Worm (Caenorhabditis elegans) whole organism, midembryonic: ENCODE results near the gene T12B3.3.

ENCODE experiments used
- T22C8.4 ChIP-seq: fragments of 200-800 bp; sonication (Bioruptor generic); IDR thresholded peaks from 2 replicates; pipeline ENCODE4 v1.3.6; 2022; ENCODE audit warnings: missing genetic modification characterization, missing compliant biosample characterization
- cog-1 ChIP-seq: sonication (generic microtip); optimal IDR thresholded peaks from 2 replicates; lab custom pipeline; 2016; ENCODE audit warnings: missing genetic modification characterization, missing compliant biosample characterization
- flt-1 ChIP-seq: fragments of 200-800 bp; sonication (Bioruptor generic); IDR thresholded peaks from 2 replicates; pipeline ENCODE4 v1.3.6; 2022; ENCODE audit warnings: missing genetic modification characterization, missing compliant biosample characterization
- klf-2 ChIP-seq: fragments of 200-800 bp; sonication (Bioruptor generic); conservative IDR thresholded peaks from 2 replicates; pipeline ENCODE4 v1.3.6; 2022; ENCODE audit warnings: missing genetic modification reagents, missing genetic modification characterization, missing compliant biosample characterization
- med-1 ChIP-seq: sonication (generic microtip); optimal IDR thresholded peaks from 2 replicates; lab custom pipeline; 2017; ENCODE audit warnings: missing genetic modification characterization, mild to moderate bottlenecking, missing compliant biosample characterization, antibody characterized with exemption, missing genetic modification reagents; ENCODE audit not compliant: insufficient read depth
- ref-1 ChIP-seq: fragments of 200-800 bp; sonication (Bioruptor generic); conservative IDR thresholded peaks from 2 replicates; pipeline ENCODE4 v1.3.6; 2022; ENCODE audit warnings: missing genetic modification reagents, missing genetic modification characterization, missing compliant biosample characterization
- tab-1 ChIP-seq: fragments of 200-800 bp; sonication (Bioruptor generic); IDR thresholded peaks from 2 replicates; pipeline ENCODE4 v1.3.6; 2022; ENCODE audit warnings: missing genetic modification characterization, missing compliant biosample characterization
- ztf-23 ChIP-seq: fragments of 200-800 bp; sonication (Bioruptor generic); IDR thresholded peaks from 2 replicates; pipeline ENCODE4 v1.3.6; 2022; ENCODE audit warnings: missing genetic modification reagents, missing genetic modification characterization, missing compliant biosample characterization
- ztf-29 ChIP-seq: fragments of 200-800 bp; sonication (Bioruptor generic); IDR thresholded peaks from 2 replicates; pipeline ENCODE4 v1.3.6; 2022; ENCODE audit warnings: missing genetic modification reagents, missing genetic modification characterization, missing compliant biosample characterization

T12B3.3 gene

ce11 chrIV:7400502-7401118, 25.7 kb downstream of the T12B3.3 start:
- no peak for TF ChIP-seq flt-1
- no peak for TF ChIP-seq cog-1 (tag; lab: Kevin White, UChicago)
- TF ChIP-seq ztf-29 (GFP tag; lab: Robert Waterston, UW): no peak
- no peak for TF ChIP-seq klf-2
- TF ChIP-seq ref-1: no peak
- no peak for TF ChIP-seq T22C8.4 (GFP tag; lab: Robert Waterston, UW)
- TF ChIP-seq tab-1 (GFP tag; lab: Robert Waterston, UW): no peak
- no peak for TF ChIP-seq med-1 (GFP tag; lab: Kevin White, UChicago)
- no peak for TF ChIP-seq ztf-23 (GFP tag; lab: Robert Waterston, UW)

- TF ChIP-seq ztf-23 (GFP tag; lab: Robert Waterston, UW): no peak
- peak; percentile 81 for TF ChIP-seq T22C8.4 (GFP tag; lab: Robert Waterston, UW)
- no peak for TF ChIP-seq med-1 (GFP tag; lab: Kevin White, UChicago)
- TF ChIP-seq ztf-29 (GFP tag; lab: Robert Waterston, UW): no peak
- no peak for TF ChIP-seq tab-1 (GFP tag; lab: Robert Waterston, UW)
- no peak for TF ChIP-seq ref-1
- TF ChIP-seq cog-1 (tag; lab: Kevin White, UChicago): peak; percentile 36
- TF ChIP-seq flt-1: no peak
- no peak for TF ChIP-seq klf-2
Observed at ce11 chrIV:7402077-7402476, 27.1 kb downstream of the T12B3.3 start.

- no peak for TF ChIP-seq med-1 (GFP tag; lab: Kevin White, UChicago)
- no peak for TF ChIP-seq flt-1
- no peak for TF ChIP-seq tab-1 (GFP tag; lab: Robert Waterston, UW)
- TF ChIP-seq ref-1: no peak
- TF ChIP-seq ztf-29 (GFP tag; lab: Robert Waterston, UW): no peak
- no peak for TF ChIP-seq ztf-23 (GFP tag; lab: Robert Waterston, UW)
- no peak for TF ChIP-seq cog-1 (tag; lab: Kevin White, UChicago)
- no peak for TF ChIP-seq klf-2
Observed at ce11 chrIV:7403422-7403821, 28.5 kb downstream of the T12B3.3 start.

DNA sequence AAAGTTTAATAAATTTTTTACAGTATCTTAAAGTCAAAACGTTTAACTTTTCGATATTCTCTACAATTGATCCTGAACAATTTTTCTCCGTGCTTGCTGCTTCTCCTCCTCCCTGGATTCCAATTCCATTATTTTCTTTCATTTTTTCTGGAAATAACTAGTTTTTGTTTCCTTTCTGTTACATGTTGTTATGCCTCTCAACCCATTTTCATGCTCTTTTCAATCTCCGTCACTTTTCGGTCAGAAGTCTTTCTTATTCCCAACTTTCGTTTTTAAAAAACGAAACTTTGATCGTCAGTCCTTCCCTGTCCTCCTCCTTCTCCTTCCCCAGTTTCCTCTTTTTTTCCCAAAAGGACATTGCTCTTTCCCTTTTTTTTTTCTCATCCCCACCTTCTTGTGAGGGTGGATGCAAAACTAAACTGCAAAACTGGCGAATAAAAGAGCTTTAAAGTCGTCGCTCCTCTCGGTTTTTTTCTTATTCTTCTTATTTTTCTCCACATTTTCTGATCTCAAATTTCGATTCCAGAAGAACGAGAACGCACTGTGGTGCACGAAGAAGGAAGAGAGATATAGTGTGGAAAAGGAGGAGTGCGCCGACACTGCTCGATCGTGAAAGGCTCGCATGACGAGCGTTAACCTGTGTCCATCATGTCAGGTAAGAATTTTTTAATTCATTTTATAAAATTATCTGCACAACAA, 30.1 kb downstream of the T12B3.3 start, which contains the start of the genes C48A7.16 and egl-19:
TSS of gene C48A7.16 (plus strand) at position 544 of the 699 bp plus-strand sequence.
TSS of gene egl-19 (plus strand) at position 649 of the 699 bp plus-strand sequence.
- no peak for TF ChIP-seq T22C8.4 (GFP tag; lab: Robert Waterston, UW)
- TF ChIP-seq ztf-29 (GFP tag; lab: Robert Waterston, UW): no peak
- TF ChIP-seq flt-1: no peak
- TF ChIP-seq cog-1 (tag; lab: Kevin White, UChicago): no peak
- no peak for TF ChIP-seq med-1 (GFP tag; lab: Kevin White, UChicago)

ce11 chrIV:7406690-7407089, 31.7 kb downstream of the T12B3.3 start:
- TF ChIP-seq T22C8.4 (GFP tag; lab: Robert Waterston, UW): no peak
- TF ChIP-seq ref-1: no peak
- TF ChIP-seq ztf-23 (GFP tag; lab: Robert Waterston, UW): no peak
- TF ChIP-seq cog-1 (tag; lab: Kevin White, UChicago): no peak
- TF ChIP-seq klf-2: no peak
- TF ChIP-seq ztf-29 (GFP tag; lab: Robert Waterston, UW): no peak
- TF ChIP-seq med-1 (GFP tag; lab: Kevin White, UChicago): no peak
- TF ChIP-seq tab-1 (GFP tag; lab: Robert Waterston, UW): no peak
- no peak for TF ChIP-seq flt-1

- no peak for TF ChIP-seq flt-1
- no peak for TF ChIP-seq med-1 (GFP tag; lab: Kevin White, UChicago)
- no peak for TF ChIP-seq ref-1
- no peak for TF ChIP-seq T22C8.4 (GFP tag; lab: Robert Waterston, UW)
- TF ChIP-seq ztf-29 (GFP tag; lab: Robert Waterston, UW): no peak
- TF ChIP-seq klf-2: no peak
- TF ChIP-seq ztf-23 (GFP tag; lab: Robert Waterston, UW): no peak
- TF ChIP-seq cog-1 (tag; lab: Kevin White, UChicago): no peak
- TF ChIP-seq tab-1 (GFP tag; lab: Robert Waterston, UW): no peak
Observed at ce11 chrIV:7407301-7407700, 32.4 kb downstream of the T12B3.3 start.

DNA sequence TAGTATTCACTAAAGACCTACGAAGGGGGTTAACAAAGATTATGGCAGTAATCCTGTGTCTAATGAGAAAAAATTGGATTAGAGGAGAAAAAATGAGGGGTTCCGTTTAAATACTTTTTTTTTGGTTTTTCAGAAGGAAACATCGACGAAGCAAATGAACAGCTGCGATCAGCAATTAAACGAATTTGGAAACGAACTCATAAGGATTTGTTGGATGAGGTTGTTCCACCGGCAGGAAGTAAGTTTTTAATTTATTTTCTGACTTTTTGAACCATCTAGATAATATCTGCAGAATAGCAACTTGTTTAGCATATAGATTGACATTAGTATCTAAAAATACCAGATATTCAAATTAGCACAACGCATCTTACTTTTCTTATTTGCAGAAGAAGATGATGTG, 38.6 kb downstream of the T12B3.3 start:
- TF ChIP-seq ref-1: no peak
- no peak for TF ChIP-seq ztf-23 (GFP tag; lab: Robert Waterston, UW)
- no peak for TF ChIP-seq flt-1
- TF ChIP-seq med-1 (GFP tag; lab: Kevin White, UChicago): no peak

DNA sequence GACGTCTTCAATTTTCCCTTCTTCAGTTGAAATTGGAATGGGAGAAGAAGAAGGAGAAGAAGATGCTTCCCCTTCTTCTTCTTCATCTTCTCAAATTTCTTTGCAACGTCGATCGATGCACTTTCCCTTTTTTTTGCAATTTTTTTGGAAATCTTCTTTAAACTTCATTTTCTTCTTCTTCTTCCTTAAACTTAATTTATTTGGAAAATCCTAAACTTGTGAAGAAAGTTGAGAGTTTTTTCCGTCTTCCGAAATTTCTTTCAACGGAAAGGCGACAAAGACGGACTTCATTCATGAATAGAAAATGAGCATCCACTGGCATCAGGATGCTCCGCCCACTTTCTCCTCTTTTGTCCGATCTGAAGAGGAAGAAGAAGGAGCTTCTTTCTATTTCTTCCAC, 39.2 kb downstream of the T12B3.3 start:
- TF ChIP-seq klf-2: no peak
- TF ChIP-seq flt-1: no peak
- TF ChIP-seq med-1 (GFP tag; lab: Kevin White, UChicago): no peak
- no peak for TF ChIP-seq T22C8.4 (GFP tag; lab: Robert Waterston, UW)
- TF ChIP-seq ztf-23 (GFP tag; lab: Robert Waterston, UW): no peak
- TF ChIP-seq cog-1 (tag; lab: Kevin White, UChicago): no peak
- TF ChIP-seq ztf-29 (GFP tag; lab: Robert Waterston, UW): no peak
- no peak for TF ChIP-seq tab-1 (GFP tag; lab: Robert Waterston, UW)
- TF ChIP-seq ref-1: no peak

DNA sequence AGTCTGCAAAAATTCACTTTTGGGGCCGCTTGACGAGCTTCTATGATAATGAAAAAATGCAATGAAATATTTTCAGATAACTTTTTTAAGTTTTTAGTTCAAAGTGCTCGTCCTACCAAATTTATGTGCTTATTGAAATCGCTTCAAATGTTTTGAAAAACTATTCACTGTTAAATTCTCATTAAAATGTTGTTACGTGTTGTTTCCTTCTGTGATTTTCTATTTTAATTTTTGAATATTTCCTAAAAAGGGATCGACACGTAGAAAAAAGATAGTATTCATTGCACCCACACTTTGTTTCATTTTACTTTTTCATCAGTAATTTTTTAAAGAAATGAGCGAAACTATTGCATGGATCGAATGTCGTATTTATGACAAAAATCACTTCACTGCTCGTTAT, 43.9 kb downstream of the T12B3.3 start, which contains the start of gene B0496.6:
TSS of gene B0496.6 (plus strand) at position 301 of the 400 bp plus-strand sequence.
- no peak for TF ChIP-seq T22C8.4 (GFP tag; lab: Robert Waterston, UW)
- TF ChIP-seq ref-1: no peak
- TF ChIP-seq ztf-29 (GFP tag; lab: Robert Waterston, UW): no peak
- TF ChIP-seq klf-2: no peak
- no peak for TF ChIP-seq flt-1
- no peak for TF ChIP-seq tab-1 (GFP tag; lab: Robert Waterston, UW)
- no peak for TF ChIP-seq ztf-23 (GFP tag; lab: Robert Waterston, UW)
- TF ChIP-seq cog-1 (tag; lab: Kevin White, UChicago): no peak
